Worm (Caenorhabditis elegans): Measurements from ENCODE around the gene K02E10.4.

DNA sequence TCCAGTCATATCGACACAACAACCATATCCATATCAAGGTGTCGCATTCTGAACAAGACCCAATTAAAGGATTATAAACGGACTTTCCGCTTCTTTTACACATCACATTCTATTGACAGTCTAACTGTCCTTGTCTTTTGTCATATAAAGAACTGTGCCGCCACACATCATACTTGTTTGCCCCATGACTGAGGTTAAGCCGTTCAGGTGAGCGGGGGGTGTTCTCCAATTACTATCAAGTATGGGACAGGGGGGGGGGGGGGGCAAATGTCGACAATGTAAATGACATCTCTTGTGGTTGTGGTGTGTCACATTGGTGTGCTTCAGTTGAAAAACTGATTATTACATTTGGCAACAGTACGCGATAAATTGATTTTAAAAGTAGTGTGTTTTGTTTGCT lies 49.3 kb upstream of the K02E10.4 start:
- TF ChIP-seq him-1 (tag; optimal IDR thresholded peaks at IDR 0.05) (no peak), dao-5 (tag; optimal IDR thresholded peaks at IDR 0.05) (no peak)

Data from whole organism, L4/young adult.